Fruit fly (Drosophila melanogaster) whole organism, embryonic: ENCODE measurements around the gene CG33489.
A peak's percentile ranks its signal among the peaks of the same experiment; 100 is the strongest.

Source experiments
- ATbp ChIP-seq: fragments of 200-800 bp; sonication (Bioruptor generic); optimal IDR thresholded peaks from 2 replicates; lab custom pipeline; 2017; ENCODE audit warnings: missing biosample characterization, mild to moderate bottlenecking, missing genetic modification characterization, missing genetic modification reagents
- B-H2 ChIP-seq: fragments of 200-800 bp; sonication (Bioruptor generic); optimal IDR thresholded peaks from 2 replicates; lab custom pipeline; 2018; ENCODE audit warnings: missing biosample characterization, mild to moderate bottlenecking, missing genetic modification characterization
- Bgb ChIP-seq: fragments of 200-800 bp; sonication (Bioruptor generic); IDR thresholded peaks from 2 replicates; pipeline ENCODE4 v1.3.6; 2022; ENCODE audit warnings: missing biosample characterization, missing genetic modification characterization; ENCODE audit not compliant: partially characterized antibody
- Blimp-1 ChIP-seq: fragments of 200-800 bp; sonication (Bioruptor generic); optimal IDR thresholded peaks from 3 replicates; lab custom pipeline; 2018; ENCODE audit warnings: missing biosample characterization, missing genetic modification characterization, mild to moderate bottlenecking, moderate library complexity, missing genetic modification reagents
- CG10321 ChIP-seq: fragments of 200-800 bp; sonication (Bioruptor generic); IDR thresholded peaks from 2 replicates; pipeline ENCODE4 v1.3.6; 2022; ENCODE audit warnings: missing biosample characterization, missing genetic modification characterization
- CG12071 ChIP-seq: fragments of 200-800 bp; sonication (Bioruptor generic); optimal IDR thresholded peaks from 3 replicates; lab custom pipeline; 2018; ENCODE audit warnings: missing biosample characterization, mild to moderate bottlenecking, missing genetic modification characterization
- CG12391 ChIP-seq: fragments of 200-800 bp; sonication (Bioruptor generic); optimal IDR thresholded peaks from 3 replicates; lab custom pipeline; 2018; ENCODE audit warnings: missing biosample characterization, mild to moderate bottlenecking, missing genetic modification characterization, moderate library complexity
- CG14667 ChIP-seq: fragments of 200-800 bp; sonication (Bioruptor generic); IDR thresholded peaks from 2 replicates; pipeline ENCODE4 v1.3.6; 2022; ENCODE audit warnings: missing biosample characterization, missing genetic modification characterization
- CG2889 ChIP-seq: fragments of 200-800 bp; sonication (Bioruptor generic); IDR thresholded peaks from 3 replicates; pipeline ENCODE4 v1.3.6; 2022; ENCODE audit warnings: missing biosample characterization, missing genetic modification characterization
- CG3163 ChIP-seq: fragments of 200-800 bp; sonication (Bioruptor generic); optimal IDR thresholded peaks from 3 replicates; lab custom pipeline; 2016; ENCODE audit warnings: missing biosample characterization, missing genetic modification characterization
- CG32772 ChIP-seq: fragments of 200-800 bp; sonication (Bioruptor generic); IDR thresholded peaks from 2 replicates; pipeline ENCODE4 v1.3.6; 2022; ENCODE audit warnings: missing biosample characterization, missing genetic modification characterization
- CG33213 ChIP-seq: fragments of 200-800 bp; sonication (Bioruptor generic); optimal IDR thresholded peaks from 3 replicates; lab custom pipeline; 2016; ENCODE audit warnings: missing biosample characterization, missing genetic modification characterization
- CG3838 ChIP-seq: fragments of 200-800 bp; sonication (Bioruptor generic); optimal IDR thresholded peaks from 3 replicates; lab custom pipeline; 2016; ENCODE audit warnings: missing biosample characterization, missing genetic modification characterization
- CG4617 ChIP-seq: fragments of 200-800 bp; sonication (Bioruptor generic); optimal IDR thresholded peaks from 3 replicates; lab custom pipeline; 2016; ENCODE audit warnings: missing biosample characterization, missing genetic modification characterization, borderline replicate concordance
- CG4707 ChIP-seq: fragments of 200-800 bp; sonication (Bioruptor generic); optimal IDR thresholded peaks from 2 replicates; lab custom pipeline; 2018; ENCODE audit warnings: missing biosample characterization, mild to moderate bottlenecking, missing genetic modification characterization, moderate library complexity
- CG6175 ChIP-seq: fragments of 200-800 bp; sonication (Bioruptor generic); IDR thresholded peaks from 3 replicates; pipeline ENCODE4 v1.3.6; 2022; ENCODE audit warnings: missing biosample characterization, missing genetic modification characterization
- CG6254 ChIP-seq: fragments of 200-800 bp; sonication (Bioruptor generic); optimal IDR thresholded peaks from 3 replicates; lab custom pipeline; 2017; ENCODE audit warnings: mild to moderate bottlenecking, missing biosample characterization, missing genetic modification reagents, missing genetic modification characterization
- CG6791 ChIP-seq: fragments of 200-800 bp; sonication (Bioruptor generic); IDR thresholded peaks from 3 replicates; pipeline ENCODE4 v1.3.6; 2022; ENCODE audit warnings: missing biosample characterization, missing genetic modification characterization; ENCODE audit not compliant: partially characterized antibody
- CG6813 ChIP-seq: fragments of 200-800 bp; sonication (Bioruptor generic); optimal IDR thresholded peaks from 2 replicates; lab custom pipeline; 2017; ENCODE audit warnings: missing biosample characterization, missing genetic modification characterization, mild to moderate bottlenecking, moderate library complexity, missing genetic modification reagents
- CG7745 ChIP-seq: fragments of 200-800 bp; sonication (Bioruptor generic); optimal IDR thresholded peaks from 2 replicates; lab custom pipeline; 2018; ENCODE audit warnings: missing biosample characterization, mild to moderate bottlenecking, missing genetic modification characterization, moderate library complexity
- CG8924 ChIP-seq: fragments of 200-800 bp; optimal IDR thresholded peaks from 3 replicates; lab custom pipeline; 2019; ENCODE audit warnings: missing biosample characterization, mild to moderate bottlenecking, missing genetic modification characterization, moderate library complexity
- CG8944 ChIP-seq: fragments of 200-800 bp; sonication (Bioruptor generic); optimal IDR thresholded peaks from 3 replicates; lab custom pipeline; 2016; ENCODE audit warnings: missing biosample characterization, missing genetic modification characterization
- CrebB ChIP-seq: fragments of 200-800 bp; sonication (Bioruptor generic); optimal IDR thresholded peaks from 3 replicates; lab custom pipeline; 2018; ENCODE audit warnings: missing biosample characterization, mild to moderate bottlenecking, missing genetic modification characterization
- Dbx ChIP-seq: fragments of 200-800 bp; sonication (Bioruptor generic); IDR thresholded peaks from 3 replicates; pipeline ENCODE4 v1.3.6; 2022; ENCODE audit warnings: missing biosample characterization, missing genetic modification characterization
- Dp ChIP-seq: fragments of 200-800 bp; sonication (Bioruptor generic); optimal IDR thresholded peaks from 2 replicates; lab custom pipeline; 2018; ENCODE audit warnings: missing biosample characterization, mild to moderate bottlenecking, missing genetic modification characterization, moderate library complexity
- H15 ChIP-seq: fragments of 200-800 bp; sonication (Bioruptor generic); IDR thresholded peaks from 3 replicates; pipeline ENCODE4 v1.3.6; 2022; ENCODE audit warnings: missing biosample characterization, missing genetic modification characterization
- HHEX ChIP-seq: fragments of 200-800 bp; sonication (Bioruptor generic); optimal IDR thresholded peaks from 3 replicates; lab custom pipeline; 2017; ENCODE audit warnings: missing biosample characterization, mild to moderate bottlenecking, missing genetic modification characterization, missing genetic modification reagents
- MTF-1 ChIP-seq: fragments of 200-800 bp; sonication (Bioruptor generic); optimal IDR thresholded peaks from 2 replicates; lab custom pipeline; 2018; ENCODE audit warnings: missing biosample characterization, mild to moderate bottlenecking, missing genetic modification characterization, borderline replicate concordance
- NC2α ChIP-seq: fragments of 200-800 bp; sonication (Bioruptor generic); optimal IDR thresholded peaks from 2 replicates; lab custom pipeline; 2016; ENCODE audit warnings: missing biosample characterization, missing genetic modification characterization
- Xrp1 ChIP-seq: fragments of 200-800 bp; sonication (Bioruptor generic); IDR thresholded peaks from 2 replicates; pipeline ENCODE4 v1.3.6; 2022; ENCODE audit warnings: missing biosample characterization, missing genetic modification characterization
- ab ChIP-seq: fragments of 200-800 bp; sonication (Bioruptor generic); optimal IDR thresholded peaks from 2 replicates; lab custom pipeline; 2016; ENCODE audit warnings: missing biosample characterization, missing genetic modification characterization
- ac ChIP-seq: fragments of 200-800 bp; sonication (Bioruptor generic); optimal IDR thresholded peaks from 3 replicates; lab custom pipeline; 2017; ENCODE audit warnings: missing biosample characterization, mild to moderate bottlenecking, missing genetic modification characterization
- ap ChIP-seq: fragments of 200-800 bp; sonication (Bioruptor generic); IDR thresholded peaks from 2 replicates; pipeline ENCODE4 v1.3.6; 2022; ENCODE audit warnings: missing biosample characterization, missing genetic modification characterization
- bcd ChIP-seq: fragments of 200-800 bp; sonication (Bioruptor generic); optimal IDR thresholded peaks from 2 replicates; lab custom pipeline; 2017; ENCODE audit warnings: missing biosample characterization, mild to moderate bottlenecking, missing genetic modification characterization
- bowl ChIP-seq: fragments of 200-800 bp; sonication (Bioruptor generic); IDR thresholded peaks from 2 replicates; pipeline ENCODE4 v1.3.6; 2022; ENCODE audit warnings: missing biosample characterization, missing genetic modification characterization
- btn ChIP-seq: fragments of 200-800 bp; sonication (Bioruptor generic); optimal IDR thresholded peaks from 2 replicates; lab custom pipeline; 2016; ENCODE audit warnings: missing biosample characterization, missing genetic modification characterization
- chn ChIP-seq: fragments of 200-800 bp; sonication (Bioruptor generic); optimal IDR thresholded peaks from 2 replicates; lab custom pipeline; 2016; ENCODE audit warnings: missing biosample characterization, missing genetic modification characterization
- dimm ChIP-seq: fragments of 200-800 bp; sonication (Bioruptor generic); IDR thresholded peaks from 2 replicates; pipeline ENCODE4 v1.3.6; 2022; ENCODE audit warnings: missing biosample characterization, missing genetic modification characterization
- dpn ChIP-seq, 2 experiments: fragments of 200-800 bp; sonication (Bioruptor generic); optimal IDR thresholded peaks; 3 replicates each; lab custom pipeline; 2016; ENCODE audit warnings: missing biosample characterization in 2 of 2, missing genetic modification characterization in 2 of 2
- hbn ChIP-seq: fragments of 200-800 bp; sonication (Bioruptor generic); IDR thresholded peaks from 2 replicates; pipeline ENCODE4 v1.3.6; 2022; ENCODE audit warnings: missing biosample characterization, missing genetic modification characterization; ENCODE audit not compliant: partially characterized antibody
- jing ChIP-seq: fragments of 200-800 bp; sonication (Bioruptor generic); optimal IDR thresholded peaks from 2 replicates; lab custom pipeline; 2018; ENCODE audit warnings: missing biosample characterization, mild to moderate bottlenecking, missing genetic modification characterization
- maf-S ChIP-seq: fragments of 200-800 bp; sonication (Bioruptor generic); optimal IDR thresholded peaks from 2 replicates; lab custom pipeline; 2016; ENCODE audit warnings: missing biosample characterization, missing genetic modification characterization
- pb ChIP-seq: fragments of 200-800 bp; sonication (Bioruptor generic); optimal IDR thresholded peaks from 3 replicates; lab custom pipeline; 2016; ENCODE audit warnings: missing biosample characterization, missing genetic modification characterization
- prd ChIP-seq, 3 experiments: fragments of >200 bp in 2 of 3; fragments of 200-800 bp in 1 of 3; sonication (Bioruptor generic) in 1 of 3; optimal IDR thresholded peaks in 2 of 3; IDR thresholded peaks in 1 of 3; 2 replicates in 2 of 3; 3 replicates in 1 of 3; pipeline versions ENCODE4 v1.3.6 to Lab custom; 2017 to 2022; ENCODE audit warnings: missing biosample characterization in 1 of 3, missing genetic modification characterization in 1 of 3
- run ChIP-seq: fragments of 200-800 bp; sonication (Bioruptor generic); optimal IDR thresholded peaks from 3 replicates; lab custom pipeline; 2018; ENCODE audit warnings: missing biosample characterization, mild to moderate bottlenecking, missing genetic modification characterization
- so ChIP-seq: fragments of 200-800 bp; sonication (Bioruptor generic); IDR thresholded peaks from 3 replicates; pipeline ENCODE4 v1.3.6; 2022; ENCODE audit warnings: missing biosample characterization, missing genetic modification characterization
- sob ChIP-seq: fragments of 200-800 bp; sonication (Bioruptor generic); IDR thresholded peaks from 2 replicates; pipeline ENCODE4 v1.3.6; 2022; ENCODE audit warnings: missing biosample characterization, missing genetic modification characterization
- tup ChIP-seq: fragments of 200-800 bp; sonication (Bioruptor generic); optimal IDR thresholded peaks from 2 replicates; lab custom pipeline; 2016; ENCODE audit warnings: missing biosample characterization, mild to moderate bottlenecking, missing genetic modification characterization, moderate library complexity
- unpg ChIP-seq: fragments of 200-800 bp; sonication (Bioruptor generic); optimal IDR thresholded peaks from 3 replicates; lab custom pipeline; 2018; ENCODE audit warnings: missing biosample characterization, mild to moderate bottlenecking, missing genetic modification characterization, moderate library complexity
- usp ChIP-seq: fragments of >200 bp; optimal IDR thresholded peaks from 2 replicates; lab custom pipeline; 2017; ENCODE audit warnings: missing biosample characterization, missing genetic modification characterization
- zen ChIP-seq: fragments of 200-800 bp; sonication (Bioruptor generic); optimal IDR thresholded peaks from 3 replicates; lab custom pipeline; 2018; ENCODE audit warnings: missing biosample characterization, mild to moderate bottlenecking, missing genetic modification characterization, moderate library complexity

The CG33489 gene

DNA sequence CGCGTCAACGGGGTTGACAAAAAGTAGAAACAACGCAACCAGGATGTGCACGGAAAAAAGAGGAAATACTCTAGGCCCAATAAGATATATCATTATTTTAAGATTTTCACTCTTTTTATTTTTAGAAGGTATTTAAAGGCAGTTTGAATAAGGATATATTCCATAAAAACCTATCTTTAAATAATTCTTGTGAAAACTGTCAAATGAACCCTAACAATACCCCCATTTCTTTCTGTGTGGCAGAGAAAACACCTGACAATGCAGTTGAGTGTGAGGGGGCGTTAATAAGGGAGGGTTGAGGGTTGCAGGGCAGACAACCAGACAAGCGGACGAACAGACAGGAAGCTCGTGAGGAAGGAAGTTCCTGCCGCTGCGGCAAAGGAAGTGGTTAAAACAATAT lies 24.9 kb downstream of the CG33489 start (continued):
- TF ChIP-seq H15 (GFP tag; lab: Robert Waterston, UW) (0 out of 3 replicates have a peak, but pooled peaks have one; percentile 45), CrebB (tag; lab: Kevin White, UChicago) (no peak), btn (GFP tag; lab: Kevin White, UChicago) (no peak), run (tag; lab: Kevin White, UChicago) (no peak), CG12071 (no peak), CG8944 (GFP tag; lab: Kevin White, UChicago) (no peak), CG10321 (GFP tag; lab: Robert Waterston, UW) (no peak), CG4707 (GFP tag; lab: Kevin White, UChicago) (no peak), Xrp1 (GFP tag; lab: Robert Waterston, UW) (peak; percentile 82), pb (GFP tag; lab: Kevin White, UChicago) (no peak), ap (no peak), CG4617 (no peak), chn (GFP tag; lab: Kevin White, UChicago) (peak; percentile 13), dimm (no peak), CG2889 (GFP tag; lab: Robert Waterston, UW) (no peak), Dbx (no peak), CG12391 (tag; lab: Kevin White, UChicago) (peak; percentile 52), maf-S (no peak), CG14667 (no peak), ATbp (GFP tag; lab: Kevin White, UChicago) (peak; percentile 41), dpn (GFP tag; optimal IDR thresholded peaks at IDR 0.05; lab: Kevin White, UChicago) (peak; percentile 19 to 37), ab (GFP tag; lab: Kevin White, UChicago) (no peak), CG6254 (GFP tag; lab: Kevin White, UChicago) (peak; percentile 35), jing (GFP tag; lab: Kevin White, UChicago) (no peak), sob (no peak), ac (GFP tag; lab: Kevin White, UChicago) (peak; percentile 46), CG33213 (no peak), prd (optimal IDR thresholded peaks at IDR 0.05; lab: Kevin White, UChicago) (no peak), prd (GFP tag; IDR thresholded peaks at IDR 0.05; lab: Robert Waterston, UW) (peak; percentile 67), usp (no peak), CG8924 (peak; percentile 44), tup (GFP tag; lab: Kevin White, UChicago) (no peak), so (GFP tag; lab: Robert Waterston, UW) (no peak), CG32772 (GFP tag; lab: Robert Waterston, UW) (no peak), B-H2 (GFP tag; lab: Kevin White, UChicago) (no peak), CG6813 (GFP tag; lab: Kevin White, UChicago) (no peak), zen (no peak), CG3163 (GFP tag; lab: Kevin White, UChicago) (no peak), MTF-1 (GFP tag; lab: Kevin White, UChicago) (no peak), CG6791 (GFP tag; lab: Robert Waterston, UW) (no peak), Dp (no peak), bowl (GFP tag; lab: Robert Waterston, UW) (no peak), Bgb (GFP tag; lab: Robert Waterston, UW) (no peak), NC2α (GFP tag; lab: Kevin White, UChicago) (no peak), CG3838 (GFP tag; lab: Kevin White, UChicago) (no peak), Blimp-1 (peak; percentile 68), unpg (peak; percentile 60), CG7745 (tag; lab: Kevin White, UChicago) (no peak), CG6175 (GFP tag; lab: Robert Waterston, UW) (no peak), hbn (GFP tag; lab: Robert Waterston, UW) (no peak), HHEX (no peak), bcd (GFP tag; lab: Kevin White, UChicago) (peak; percentile 12)
